Worm (Caenorhabditis elegans): ENCODE results near the gene srb-5.

DNA sequence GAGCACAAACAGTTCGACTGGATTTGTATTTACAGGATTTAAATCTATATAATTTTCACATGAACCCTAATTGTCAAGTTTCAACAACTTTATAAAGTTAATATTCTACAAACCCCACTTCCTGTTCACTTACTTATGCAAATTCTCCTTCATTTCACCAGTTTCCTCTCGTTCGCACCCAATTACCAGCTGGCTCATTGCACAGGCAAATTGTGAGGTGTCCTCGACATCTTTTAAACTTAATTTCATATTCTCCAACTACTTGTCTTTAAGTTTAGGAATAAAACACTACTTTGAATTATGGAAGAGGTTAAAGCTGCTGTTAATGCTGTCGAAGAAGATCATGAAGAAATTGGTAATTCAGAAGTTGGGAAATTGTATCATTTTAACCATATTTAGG, 9.3 kb upstream of the srb-5 start, which contains the start of gene C27D6.1:
- TF ChIP-seq sea-2 (GFP tag; IDR thresholded peaks at IDR 0.05): no peak
- TF ChIP-seq egrh-3 (GFP tag; IDR thresholded peaks at IDR 0.05): no peak
- no peak for TF ChIP-seq hlh-12 (tag; optimal IDR thresholded peaks at IDR 0.05)
- TF ChIP-seq nfya-2 (GFP tag; IDR thresholded peaks at IDR 0.05): no peak
- TF ChIP-seq sdz-38 (tag; optimal IDR thresholded peaks at IDR 0.05): no peak
- TF ChIP-seq snpc-4 (GFP tag; optimal IDR thresholded peaks at IDR 0.05): no peak
- no peak for TF ChIP-seq snpc-4 (tag; optimal IDR thresholded peaks at IDR 0.05)
